Fruit fly (Drosophila melanogaster): ENCODE data around the gene X11Lbeta.

The X11Lbeta gene

DNA sequence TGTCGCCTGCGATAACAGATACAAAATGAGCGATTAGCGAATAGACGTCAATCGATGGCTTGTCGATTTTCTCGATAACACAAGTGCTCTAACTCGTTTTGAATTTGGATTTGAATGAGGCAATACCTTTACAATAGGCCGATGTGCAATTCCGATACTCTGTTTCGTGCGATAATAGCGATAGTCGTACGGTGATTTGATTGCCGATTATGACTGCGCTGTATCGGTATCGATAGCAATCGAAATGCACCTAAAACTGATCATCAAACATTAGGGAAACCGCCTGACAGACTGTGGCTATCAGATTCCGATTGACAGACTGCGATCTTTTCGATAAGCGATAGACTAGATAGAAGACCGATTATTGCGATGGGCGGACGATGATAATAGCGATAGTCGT, 124.2 kb downstream of the X11Lbeta start (continued):
- TF ChIP-seq E2f1 (GFP tag; IDR thresholded peaks at IDR 0.05) (no peak), Scr (GFP tag; IDR thresholded peaks at IDR 0.05; ENCODE audit: partially characterized antibody) (peak; percentile 60), salm (tag; optimal IDR thresholded peaks at IDR 0.05) (no peak), unc-4 (GFP tag; IDR thresholded peaks at IDR 0.05; ENCODE audit: partially characterized antibody) (peak; percentile 36; the same call in 1 of the 2 replicates), pfk (GFP tag; optimal IDR thresholded peaks at IDR 0.05) (no peak), PHDP (tag; optimal IDR thresholded peaks at IDR 0.05) (no peak), rib (GFP tag; IDR thresholded peaks at IDR 0.05) (no peak), hkb (optimal IDR thresholded peaks at IDR 0.05) (no peak), hkb (GFP tag; IDR thresholded peaks at IDR 0.05) (no peak), knrl (GFP tag; IDR thresholded peaks at IDR 0.05; ENCODE audit: partially characterized antibody) (peak; percentile 33; the same call in 1 of the 3 replicates), Dfd (GFP tag; optimal IDR thresholded peaks at IDR 0.05) (no peak), odd (GFP tag; optimal IDR thresholded peaks at IDR 0.05) (no peak), CG14965 (GFP tag; optimal IDR thresholded peaks at IDR 0.05; ENCODE audit: borderline replicate concordance) (no peak), kay (GFP tag; optimal IDR thresholded peaks at IDR 0.05) (no peak), Sry-δ (GFP tag; optimal IDR thresholded peaks at IDR 0.05) (peak; percentile 29), pros (GFP tag; optimal IDR thresholded peaks at IDR 0.05) (no peak), CG11456 (GFP tag; IDR thresholded peaks at IDR 0.05) (no peak), oc (tag; optimal IDR thresholded peaks at IDR 0.05) (no peak), Mrtf (GFP tag; IDR thresholded peaks at IDR 0.05) (no peak), CG10267 (tag; optimal IDR thresholded peaks at IDR 0.05) (no peak)

DNA sequence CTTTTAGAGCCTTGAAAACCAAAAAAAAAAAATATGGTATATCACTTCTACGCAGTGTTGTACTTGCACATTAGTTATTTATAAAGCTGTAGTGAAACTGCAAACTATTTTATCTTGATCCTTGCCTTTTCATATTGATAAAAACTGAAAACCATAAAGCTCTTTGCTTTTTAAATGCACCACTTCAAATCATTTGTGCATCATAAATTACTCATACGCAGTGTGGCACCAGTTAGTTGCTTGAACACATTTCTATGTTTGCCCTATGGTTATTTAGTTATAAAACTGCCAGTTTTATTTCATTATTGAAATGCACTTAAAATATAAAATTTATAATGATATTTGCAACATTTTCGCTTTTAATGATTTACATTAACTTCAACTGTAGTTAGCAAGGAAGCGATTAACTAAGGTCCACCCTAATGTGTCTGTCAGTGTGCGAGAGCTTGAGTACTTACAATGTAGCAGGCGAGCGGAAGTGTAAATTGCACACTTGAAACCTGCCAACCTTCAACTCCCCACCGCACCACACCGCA, 128.6 kb downstream of the X11Lbeta start:
- TF ChIP-seq gem (tag; optimal IDR thresholded peaks at IDR 0.05) (peak; percentile 17), lab (GFP tag; optimal IDR thresholded peaks at IDR 0.05) (peak; percentile 24), CG7556 (GFP tag; optimal IDR thresholded peaks at IDR 0.05) (peak; percentile 58), dmrt99B (tag; optimal IDR thresholded peaks at IDR 0.05) (peak; percentile 12), CG2678 (tag; optimal IDR thresholded peaks at IDR 0.05) (peak; percentile 54), D19A (tag; optimal IDR thresholded peaks at IDR 0.05) (no peak), CG4730 (GFP tag; IDR thresholded peaks at IDR 0.05) (no peak), Meics (GFP tag; optimal IDR thresholded peaks at IDR 0.05) (peak; percentile 42), Med (GFP tag) (peak; percentile 7), CG1529 (GFP tag; optimal IDR thresholded peaks at IDR 0.05) (no peak), grau (tag; optimal IDR thresholded peaks at IDR 0.05) (peak; percentile 16), Hand (GFP tag; optimal IDR thresholded peaks at IDR 0.05) (peak; percentile 16), Hmr (GFP tag; optimal IDR thresholded peaks at IDR 0.05) (peak; percentile 28), CG30403 (GFP tag; optimal IDR thresholded peaks at IDR 0.05) (peak; percentile 8), CG34376 (GFP tag; optimal IDR thresholded peaks at IDR 0.05) (peak; percentile 22), CG7372 (GFP tag; IDR thresholded peaks at IDR 0.05) (0 out of 2 replicates have a peak, but pooled peaks have one; percentile 15), bsh (GFP tag; optimal IDR thresholded peaks at IDR 0.05) (peak in 1 of 2 experiments; percentile 7), br (optimal IDR thresholded peaks at IDR 0.05) (no peak), Fer1 (GFP tag; optimal IDR thresholded peaks at IDR 0.05) (peak; percentile 2), CG9437 (GFP tag; optimal IDR thresholded peaks at IDR 0.05) (peak; percentile 2), CG3281 (GFP tag; optimal IDR thresholded peaks at IDR 0.05) (peak; percentile 34), CG2120 (GFP tag; optimal IDR thresholded peaks at IDR 0.05) (peak; percentile 18), CG12104 (GFP tag; optimal IDR thresholded peaks at IDR 0.05) (peak; percentile 4), Drgx (GFP tag; IDR thresholded peaks at IDR 0.05) (no peak), CG34422 (GFP tag; IDR thresholded peaks at IDR 0.05) (no peak), Sox100B (GFP tag; optimal IDR thresholded peaks at IDR 0.05) (peak; percentile 24), CG9727 (GFP tag; optimal IDR thresholded peaks at IDR 0.05) (peak; percentile 36), CG7839 (tag; optimal IDR thresholded peaks at IDR 0.05) (peak; percentile 2), CG18599 (GFP tag; optimal IDR thresholded peaks at IDR 0.05) (peak; percentile 39), Dip2 (GFP tag; IDR thresholded peaks at IDR 0.05) (no peak)
